Worm (Caenorhabditis elegans) whole organism, L2 larva: ENCODE results near the gene K02C4.2.

Source experiments
- crh-2 ChIP-seq: sonication (generic microtip); optimal IDR thresholded peaks from 2 replicates; lab custom pipeline; 2017; ENCODE audit warnings: missing biosample characterization, missing genetic modification characterization
- dmd-4 ChIP-seq: sonication (generic microtip); optimal IDR thresholded peaks from 2 replicates; lab custom pipeline; 2017; ENCODE audit warnings: missing biosample characterization, missing genetic modification characterization
- egl-27 ChIP-seq: sonication (generic microtip); optimal IDR thresholded peaks from 3 replicates; lab custom pipeline; 2017; ENCODE audit warnings: missing biosample characterization, missing genetic modification reagents, missing genetic modification characterization
- fos-1 ChIP-seq: fragments of 150-350 bp; optimal IDR thresholded peaks from 2 replicates; lab custom pipeline; 2014; ENCODE audit warnings: missing biosample characterization, missing genetic modification characterization
- lin-39 ChIP-seq: fragments of 150-350 bp; optimal IDR thresholded peaks from 2 replicates; lab custom pipeline; 2014; ENCODE audit warnings: missing biosample characterization, missing genetic modification reagents, missing genetic modification characterization
- lsy-2 ChIP-seq, 2 experiments: fragments of 150-350 bp in 1 of 2; sonication (generic microtip) in 1 of 2; optimal IDR thresholded peaks; 2 replicates each; lab custom pipeline; 2014 to 2017; ENCODE audit warnings: missing biosample characterization in 2 of 2, missing genetic modification characterization in 2 of 2
- nhr-12 ChIP-seq: fragments of 150-350 bp; optimal IDR thresholded peaks from 2 replicates; lab custom pipeline; 2014; ENCODE audit warnings: missing biosample characterization, missing genetic modification characterization
- nhr-23 ChIP-seq: fragments of 150-350 bp; optimal IDR thresholded peaks from 2 replicates; lab custom pipeline; 2014; ENCODE audit warnings: missing biosample characterization, missing genetic modification reagents, missing genetic modification characterization
- nhr-237 ChIP-seq: fragments of 150-350 bp; optimal IDR thresholded peaks from 2 replicates; lab custom pipeline; 2014; ENCODE audit warnings: missing biosample characterization, missing genetic modification characterization
- nhr-77 ChIP-seq: fragments of 150-350 bp; optimal IDR thresholded peaks from 2 replicates; lab custom pipeline; 2014; ENCODE audit warnings: missing biosample characterization, missing genetic modification characterization
- skn-1 ChIP-seq: sonication (generic microtip); optimal IDR thresholded peaks from 2 replicates; lab custom pipeline; 2017; ENCODE audit warnings: missing biosample characterization, missing genetic modification characterization
- unc-55 ChIP-seq: fragments of 150-350 bp; sonication (generic microtip); optimal IDR thresholded peaks from 3 replicates; lab custom pipeline; 2014; ENCODE audit warnings: missing biosample characterization, missing genetic modification reagents, missing genetic modification characterization
- unc-62 ChIP-seq: fragments of 150-350 bp; optimal IDR thresholded peaks from 2 replicates; lab custom pipeline; 2014; ENCODE audit warnings: missing biosample characterization, missing genetic modification reagents, missing genetic modification characterization
- ztf-4 ChIP-seq: fragments of 150-350 bp; optimal IDR thresholded peaks from 2 replicates; lab custom pipeline; 2014; ENCODE audit warnings: missing biosample characterization, missing genetic modification characterization

- TF ChIP-seq unc-55 (GFP tag; lab: Kevin White, UChicago) (no peak), egl-27 (tag; lab: Kevin White, UChicago) (no peak), nhr-77 (tag; lab: Kevin White, UChicago) (no peak), dmd-4 (tag; lab: Kevin White, UChicago) (no peak), nhr-237 (no peak), fos-1 (tag; lab: Kevin White, UChicago) (no peak), crh-2 (tag; lab: Kevin White, UChicago) (no peak), skn-1 (tag; lab: Kevin White, UChicago) (no peak), lin-39 (no peak), nhr-12 (tag; lab: Kevin White, UChicago) (no peak), lsy-2 (tag; optimal IDR thresholded peaks at IDR 0.05; lab: Kevin White, UChicago) (no peak), unc-62 (GFP tag; lab: Kevin White, UChicago) (no peak), nhr-23 (tag; lab: Kevin White, UChicago) (no peak), ztf-4 (tag; lab: Kevin White, UChicago) (no peak)
Observed at ce11 chrII:8037246-8037645, 38.3 kb upstream of the K02C4.2 start, which contains the start of gene arp-6.
